Fruit fly (Drosophila melanogaster): ENCODE results near the gene ZAP3.

Gene ZAP3

dm6 chrX:10086095-10086888 lies 4.0 kb upstream of the ZAP3 start, which contains the start of the genes Naxe and RhoU:
Gene Naxe (minus strand): TSS chrX:10086171.
Gene RhoU (plus strand): TSS chrX:10086527.
- TF ChIP-seq Hr83 (GFP tag; optimal IDR thresholded peaks at IDR 0.05; ENCODE audit: poor library complexity, severe bottlenecking) (no peak), Jra (GFP tag; optimal IDR thresholded peaks at IDR 0.05) (no peak), Hr78 (GFP tag; optimal IDR thresholded peaks at IDR 0.05) (no peak), Mio (GFP tag; optimal IDR thresholded peaks at IDR 0.05) (no peak), CG9705 (GFP tag; optimal IDR thresholded peaks at IDR 0.05) (peak; percentile 14), CG32264 (GFP tag; optimal IDR thresholded peaks at IDR 0.05) (no peak), rgr (GFP tag; optimal IDR thresholded peaks at IDR 0.05) (no peak), sv (GFP tag; optimal IDR thresholded peaks at IDR 0.05) (peak; percentile 44), HLH106 (tag; optimal IDR thresholded peaks at IDR 0.05) (peak; percentile 48), OdsH (GFP tag; optimal IDR thresholded peaks at IDR 0.05) (no peak), fru (GFP tag; optimal IDR thresholded peaks at IDR 0.05) (peak; percentile 51), sage (GFP tag; optimal IDR thresholded peaks at IDR 0.05) (no peak), dmrt93B (GFP tag; optimal IDR thresholded peaks at IDR 0.05) (no peak), Vsx2 (GFP tag; optimal IDR thresholded peaks at IDR 0.05; ENCODE audit: partially characterized antibody) (no peak), CrebA (GFP tag; optimal IDR thresholded peaks at IDR 0.05; ENCODE audit: borderline replicate concordance) (no peak), brk (GFP tag; optimal IDR thresholded peaks at IDR 0.05) (no peak), psq (GFP tag; optimal IDR thresholded peaks at IDR 0.05) (no peak), foxo (GFP tag; optimal IDR thresholded peaks at IDR 0.05) (peak in 1 of 2 experiments; percentile 63), Dfd (GFP tag; optimal IDR thresholded peaks at IDR 0.05) (no peak), Myc (optimal IDR thresholded peaks at IDR 0.05) (peak; percentile 95), N (GFP tag; optimal IDR thresholded peaks at IDR 0.05) (no peak), h (GFP tag; optimal IDR thresholded peaks at IDR 0.05) (peak; percentile 38), lola (GFP tag; optimal IDR thresholded peaks at IDR 0.05) (no peak), Dif (GFP tag; optimal IDR thresholded peaks at IDR 0.05; ENCODE audit: partially characterized antibody) (peak; percentile 18), ey (GFP tag; optimal IDR thresholded peaks at IDR 0.05) (peak; percentile 24), Rel (GFP tag; optimal IDR thresholded peaks at IDR 0.05) (no peak), Rel (tag; optimal IDR thresholded peaks at IDR 0.05) (peak; percentile 38), dl (GFP tag; optimal IDR thresholded peaks at IDR 0.05; ENCODE audit: insufficient read depth in 1 of 2, partially characterized antibody in 2 of 2) (no peak), pan (optimal IDR thresholded peaks at IDR 0.05) (no peak), Hnf4 (GFP tag; optimal IDR thresholded peaks at IDR 0.05) (no peak), Sp1 (GFP tag; optimal IDR thresholded peaks at IDR 0.05) (peak; percentile 35), jim (GFP tag; optimal IDR thresholded peaks at IDR 0.05) (no peak), br (GFP tag; optimal IDR thresholded peaks at IDR 0.05) (peak; percentile 0), GATAd (GFP tag; optimal IDR thresholded peaks at IDR 0.05) (no peak), woc (GFP tag; optimal IDR thresholded peaks at IDR 0.05) (peak; percentile 64), usp (GFP tag; optimal IDR thresholded peaks at IDR 0.05) (no peak), tai (GFP tag; optimal IDR thresholded peaks at IDR 0.05) (no peak), dsf (GFP tag; optimal IDR thresholded peaks at IDR 0.05; ENCODE audit: borderline replicate concordance) (no peak), Abd-B (GFP tag; optimal IDR thresholded peaks at IDR 0.05) (no peak)

dm6 chrX:10082950-10083253 lies 610 bp upstream of the ZAP3 start, which contains the start of gene CG2972:
Gene CG2972 (plus strand): TSS chrX:10083154.
- TF ChIP-seq Dfd (GFP tag; optimal IDR thresholded peaks at IDR 0.05) (no peak), Rel (GFP tag; optimal IDR thresholded peaks at IDR 0.05) (no peak), Rel (tag; optimal IDR thresholded peaks at IDR 0.05) (no peak), dmrt93B (GFP tag; optimal IDR thresholded peaks at IDR 0.05) (no peak), dl (GFP tag; optimal IDR thresholded peaks at IDR 0.05; ENCODE audit: insufficient read depth in 1 of 2, partially characterized antibody in 2 of 2) (no peak), CrebA (GFP tag; optimal IDR thresholded peaks at IDR 0.05; ENCODE audit: borderline replicate concordance) (no peak), ey (GFP tag; optimal IDR thresholded peaks at IDR 0.05) (no peak), Hnf4 (GFP tag; optimal IDR thresholded peaks at IDR 0.05) (no peak), Hr83 (GFP tag; optimal IDR thresholded peaks at IDR 0.05; ENCODE audit: poor library complexity, severe bottlenecking) (no peak), pan (optimal IDR thresholded peaks at IDR 0.05) (no peak), jim (GFP tag; optimal IDR thresholded peaks at IDR 0.05) (no peak), psq (GFP tag; optimal IDR thresholded peaks at IDR 0.05) (no peak)
